Fruit fly (Drosophila melanogaster): ENCODE measurements around the gene CG31465.

The CG31465 gene

DNA sequence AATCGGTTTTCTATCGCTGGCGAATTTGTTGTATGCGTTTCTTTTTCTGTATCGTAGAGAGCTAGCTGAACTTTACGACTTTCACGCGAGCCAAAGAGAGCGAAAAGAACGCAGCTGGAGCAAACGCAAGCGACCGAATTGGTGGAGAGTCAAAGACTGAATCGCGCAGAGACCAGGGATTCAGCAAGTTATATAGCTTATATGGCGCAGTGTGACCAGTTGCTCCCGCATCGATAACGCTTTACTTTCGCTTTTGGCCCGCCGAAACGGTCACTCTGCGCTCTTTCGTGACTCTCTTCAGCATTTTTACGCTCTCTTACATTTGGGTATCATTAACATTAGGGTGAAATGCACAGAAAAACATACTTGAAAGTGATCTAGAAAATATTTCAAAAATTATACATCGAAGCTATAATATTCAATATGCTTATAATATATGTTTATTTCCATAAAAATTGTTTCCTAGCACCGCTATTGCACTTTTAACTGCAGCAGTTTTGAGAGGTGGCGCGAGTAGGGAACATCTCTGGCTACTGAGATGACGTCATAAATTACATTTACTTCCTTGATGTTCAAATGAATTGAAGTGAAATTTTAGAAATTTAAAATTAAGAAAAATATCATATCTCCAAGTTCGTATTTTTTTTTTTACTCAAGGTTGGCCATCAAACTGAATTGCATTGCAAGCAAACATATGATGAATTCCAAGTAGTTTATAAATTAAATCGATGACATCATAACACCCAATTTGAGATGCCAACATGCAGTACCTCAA, 24.3 kb upstream of the CG31465 start, which contains the start of gene glec (continued):
- peak; percentile 34 for TF ChIP-seq sqz (GFP tag; optimal IDR thresholded peaks at IDR 0.05)
- no peak for TF ChIP-seq CG15479 (GFP tag; optimal IDR thresholded peaks at IDR 0.05)
- no peak for TF ChIP-seq CG15011 (GFP tag; optimal IDR thresholded peaks at IDR 0.05)
- TF ChIP-seq CG17829 (tag; optimal IDR thresholded peaks at IDR 0.05), result peak; percentile 29
- no peak for TF ChIP-seq en (GFP tag; optimal IDR thresholded peaks at IDR 0.05)
- no peak for TF ChIP-seq luna (GFP tag; optimal IDR thresholded peaks at IDR 0.05)
- no peak for TF ChIP-seq hb (GFP tag; IDR thresholded peaks at IDR 0.05; ENCODE audit: partially characterized antibody)
- no peak for TF ChIP-seq Sin3A (optimal IDR thresholded peaks at IDR 0.05)
- TF ChIP-seq slp2 (GFP tag; optimal IDR thresholded peaks at IDR 0.05), result no peak
- no peak for TF ChIP-seq tup (GFP tag; optimal IDR thresholded peaks at IDR 0.05)
- TF ChIP-seq kay (GFP tag; optimal IDR thresholded peaks at IDR 0.05), result peak; percentile 33
- TF ChIP-seq cg (GFP tag; optimal IDR thresholded peaks at IDR 0.05), result peak; percentile 28
- no peak for TF ChIP-seq tx (GFP tag; optimal IDR thresholded peaks at IDR 0.05)
- TF ChIP-seq Rx (GFP tag; IDR thresholded peaks at IDR 0.05), result peak; percentile 41; the same call in 1 of the 2 replicates
- TF ChIP-seq CG12299 (tag; optimal IDR thresholded peaks at IDR 0.05), result peak; percentile 1
- no peak for TF ChIP-seq CG4854 (GFP tag; optimal IDR thresholded peaks at IDR 0.05)
- TF ChIP-seq tio (GFP tag; optimal IDR thresholded peaks at IDR 0.05), result peak; percentile 55
- TF ChIP-seq chinmo (GFP tag; IDR thresholded peaks at IDR 0.05; ENCODE audit: partially characterized antibody), result peak; percentile 91
- TF ChIP-seq ato (GFP tag; IDR thresholded peaks at IDR 0.05; ENCODE audit: partially characterized antibody), result peak; percentile 78
- TF ChIP-seq klu (GFP tag; IDR thresholded peaks at IDR 0.05), result no peak
- TF ChIP-seq Adf1 (GFP tag; IDR thresholded peaks at IDR 0.05), result peak; percentile 45; the same call in 1 of the 2 replicates
- TF ChIP-seq hth (optimal IDR thresholded peaks at IDR 0.05), result no peak
- TF ChIP-seq cwo (GFP tag; optimal IDR thresholded peaks at IDR 0.05), result no peak
- TF ChIP-seq da (GFP tag; optimal IDR thresholded peaks at IDR 0.05), result no peak
- peak; percentile 6 for TF ChIP-seq CG3281 (GFP tag; optimal IDR thresholded peaks at IDR 0.05)
- no peak for TF ChIP-seq CG10654 (GFP tag; optimal IDR thresholded peaks at IDR 0.05)
- peak; percentile 36 for TF ChIP-seq pb (GFP tag; optimal IDR thresholded peaks at IDR 0.05)
- no peak for TF ChIP-seq CG6683 (GFP tag; optimal IDR thresholded peaks at IDR 0.05)
- 0 out of 3 replicates have a peak, but pooled peaks have one; percentile 24 for TF ChIP-seq Doc3 (GFP tag; IDR thresholded peaks at IDR 0.05; ENCODE audit: partially characterized antibody)
- no peak for TF ChIP-seq Mad (GFP tag; optimal IDR thresholded peaks at IDR 0.05)
- peak; percentile 93 for TF ChIP-seq Med (GFP tag)
- TF ChIP-seq CG6765 (GFP tag; optimal IDR thresholded peaks at IDR 0.05), result no peak
- no peak for TF ChIP-seq ham (GFP tag; IDR thresholded peaks at IDR 0.05)
- no peak for TF ChIP-seq Mes4 (GFP tag; optimal IDR thresholded peaks at IDR 0.05)
- TF ChIP-seq kah (GFP tag; optimal IDR thresholded peaks at IDR 0.05), result no peak
- peak; percentile 6; the same call in 1 of the 3 replicates for TF ChIP-seq CG6175 (GFP tag; IDR thresholded peaks at IDR 0.05)
- no peak for TF ChIP-seq al (GFP tag; IDR thresholded peaks at IDR 0.05)
- TF ChIP-seq CG8281 (tag; optimal IDR thresholded peaks at IDR 0.05), result no peak
- TF ChIP-seq peb (GFP tag; IDR thresholded peaks at IDR 0.05), result no peak
- TF ChIP-seq CG2116 (GFP tag; optimal IDR thresholded peaks at IDR 0.05), result no peak
- no peak for TF ChIP-seq CG4707 (GFP tag; optimal IDR thresholded peaks at IDR 0.05)
- peak; percentile 8 for TF ChIP-seq chn (GFP tag; optimal IDR thresholded peaks at IDR 0.05)
- TF ChIP-seq CG3838 (GFP tag; optimal IDR thresholded peaks at IDR 0.05), result no peak
- 0 out of 2 replicates have a peak, but pooled peaks have one; percentile 4 for TF ChIP-seq Ada2b (GFP tag; IDR thresholded peaks at IDR 0.05)
- no peak for TF ChIP-seq CG14965 (GFP tag; optimal IDR thresholded peaks at IDR 0.05; ENCODE audit: borderline replicate concordance)
- peak; percentile 19 for TF ChIP-seq Max (GFP tag; optimal IDR thresholded peaks at IDR 0.05)
- peak; percentile 0 for TF ChIP-seq repo (GFP tag; optimal IDR thresholded peaks at IDR 0.05)
- peak; percentile 25 for TF ChIP-seq CG12659 (GFP tag; optimal IDR thresholded peaks at IDR 0.05)
- TF ChIP-seq CG2712 (tag; optimal IDR thresholded peaks at IDR 0.05), result no peak
- peak; percentile 14 for TF ChIP-seq Dad (GFP tag; optimal IDR thresholded peaks at IDR 0.05)
